Worm (Caenorhabditis elegans): Measurements from ENCODE around the gene top-3.

top-3 gene

ce11 chrIII:12003264-12003663 is 43.3 kb upstream of the top-3 start:
- TF ChIP-seq F22D6.2 (tag; optimal IDR thresholded peaks at IDR 0.05): no peak
- TF ChIP-seq dox-1 (GFP tag; IDR thresholded peaks at IDR 0.05): peak; percentile 78
- peak; percentile 80 for TF ChIP-seq attf-5 (GFP tag; optimal IDR thresholded peaks at IDR 0.05)
- TF ChIP-seq ceh-27 (GFP tag; optimal IDR thresholded peaks at IDR 0.05): no peak
- TF ChIP-seq atf-7 (tag; optimal IDR thresholded peaks at IDR 0.05): peak; percentile 52
- no peak for TF ChIP-seq gei-17 (GFP tag; optimal IDR thresholded peaks at IDR 0.05)
- TF ChIP-seq lag-1 (GFP tag; IDR thresholded peaks at IDR 0.05): no peak
- TF ChIP-seq ztf-6 (GFP tag; IDR thresholded peaks at IDR 0.05): no peak
- no peak for TF ChIP-seq snpc-4 (GFP tag; optimal IDR thresholded peaks at IDR 0.05)
- no peak for TF ChIP-seq snpc-4 (tag; optimal IDR thresholded peaks at IDR 0.05)
- TF ChIP-seq ccch-3 (GFP tag; optimal IDR thresholded peaks at IDR 0.05): no peak
- peak; percentile 88 for TF ChIP-seq nhr-80 (tag; optimal IDR thresholded peaks at IDR 0.05)
- TF ChIP-seq madf-8 (GFP tag; conservative IDR thresholded peaks at IDR 0.05): no peak
- TF ChIP-seq K12H6.12 (tag; optimal IDR thresholded peaks at IDR 0.05): no peak
- peak; percentile 42 for TF ChIP-seq unc-62 (GFP tag; optimal IDR thresholded peaks at IDR 0.05)
- no peak for TF ChIP-seq snpc-1.3 (tag; optimal IDR thresholded peaks at IDR 0.05; ENCODE audit: insufficient read depth)
- TF ChIP-seq F55B11.4 (tag; optimal IDR thresholded peaks at IDR 0.05; ENCODE audit: borderline replicate concordance, insufficient read depth): no peak
- no peak for TF ChIP-seq nfya-2 (GFP tag; IDR thresholded peaks at IDR 0.05)
- no peak for TF ChIP-seq aptf-2 (GFP tag; conservative IDR thresholded peaks at IDR 0.05)
- peak; percentile 54; the same call in 1 of the 2 replicates for TF ChIP-seq pbrm-1 (GFP tag; IDR thresholded peaks at IDR 0.05)
- no peak for TF ChIP-seq lin-26 (GFP tag; IDR thresholded peaks at IDR 0.05)
- TF ChIP-seq egrh-3 (GFP tag; IDR thresholded peaks at IDR 0.05): 0 out of 2 replicates have a peak, but pooled peaks have one; percentile 37
- no peak for TF ChIP-seq T07F8.4 (tag; optimal IDR thresholded peaks at IDR 0.05)
- no peak for TF ChIP-seq xnd-1 (tag; optimal IDR thresholded peaks at IDR 0.05)
- peak; percentile 68 for TF ChIP-seq zfh-2 (GFP tag; conservative IDR thresholded peaks at IDR 0.05)
- no peak for TF ChIP-seq tlf-1 (GFP tag; optimal IDR thresholded peaks at IDR 0.05)
- TF ChIP-seq C17E4.6 (GFP tag; IDR thresholded peaks at IDR 0.05): no peak
- peak; percentile 42; the same call in 1 of the 2 replicates for TF ChIP-seq mcd-1 (GFP tag; IDR thresholded peaks at IDR 0.05)
- TF ChIP-seq ceh-91 (GFP tag; IDR thresholded peaks at IDR 0.05): no peak
- TF ChIP-seq fkh-3 (tag; optimal IDR thresholded peaks at IDR 0.05): no peak
- no peak for TF ChIP-seq B0261.1 (tag; optimal IDR thresholded peaks at IDR 0.05)
- TF ChIP-seq F33H1.4 (GFP tag; IDR thresholded peaks at IDR 0.05): no peak
- peak; percentile 83; the same call in 1 of the 2 replicates for TF ChIP-seq B0336.3 (GFP tag; IDR thresholded peaks at IDR 0.05)
- TF ChIP-seq sdz-38 (tag; optimal IDR thresholded peaks at IDR 0.05): no peak
- TF ChIP-seq lin-40 (tag; optimal IDR thresholded peaks at IDR 0.05): peak; percentile 17
- peak; percentile 10 for TF ChIP-seq madf-10 (tag; optimal IDR thresholded peaks at IDR 0.05)
- no peak for TF ChIP-seq ztf-28 (GFP tag; IDR thresholded peaks at IDR 0.05)
- TF ChIP-seq B0035.1 (tag; optimal IDR thresholded peaks at IDR 0.05): no peak
- TF ChIP-seq sptf-2 (GFP tag; optimal IDR thresholded peaks at IDR 0.05): no peak
- 0 out of 2 replicates have a peak, but pooled peaks have one; percentile 35 for TF ChIP-seq nfyb-1 (GFP tag; IDR thresholded peaks at IDR 0.05)
- peak; percentile 47; the same call in 1 of the 2 replicates for TF ChIP-seq hmg-1.2 (GFP tag; IDR thresholded peaks at IDR 0.05)
- TF ChIP-seq mel-28 (tag; optimal IDR thresholded peaks at IDR 0.05; ENCODE audit: borderline replicate concordance): no peak
- no peak for TF ChIP-seq dpff-1 (tag; optimal IDR thresholded peaks at IDR 0.05)
- TF ChIP-seq cebp-1 (GFP tag; IDR thresholded peaks at IDR 0.05): no peak
- peak; percentile 79 for TF ChIP-seq cebp-1 (tag; optimal IDR thresholded peaks at IDR 0.05)

Measured in whole organism, young adult.